Worm (Caenorhabditis elegans): ENCODE data around the gene C07E3.3.
A peak's percentile ranks its signal among the peaks of the same experiment; 100 is the strongest.

C07E3.3 gene

ce11 chrII:10388041-10388706, 30.9 kb upstream of the C07E3.3 start (continued):
- TF ChIP-seq T20F7.1 (GFP tag; optimal IDR thresholded peaks at IDR 0.05), result peak; percentile 57
- peak; percentile 73 for TF ChIP-seq lin-38 (GFP tag; IDR thresholded peaks at IDR 0.05)
- TF ChIP-seq snpc-4 (tag; optimal IDR thresholded peaks at IDR 0.05), result no peak
- peak; percentile 92 for TF ChIP-seq mxl-2 (GFP tag; conservative IDR thresholded peaks at IDR 0.05)
- peak; percentile 44; the same call in 1 of the 2 replicates for TF ChIP-seq vab-7 (GFP tag; IDR thresholded peaks at IDR 0.05)
- peak; percentile 9 for TF ChIP-seq nhr-6 (tag; optimal IDR thresholded peaks at IDR 0.05)
- peak; percentile 53; the same call in 1 of the 2 replicates for TF ChIP-seq arid-1 (GFP tag; conservative IDR thresholded peaks at IDR 0.05)
- TF ChIP-seq aha-1 (tag), result peak; percentile 76
- peak; percentile 21 for TF ChIP-seq zip-2 (tag; optimal IDR thresholded peaks at IDR 0.05)
- peak; percentile 67 for TF ChIP-seq rbr-2 (tag; optimal IDR thresholded peaks at IDR 0.05)
- peak; percentile 99 for TF ChIP-seq R02D3.7 (tag; optimal IDR thresholded peaks at IDR 0.05)
- peak; percentile 74 for TF ChIP-seq dpl-1 (GFP tag; optimal IDR thresholded peaks at IDR 0.05)
- no peak for TF ChIP-seq gei-8 (GFP tag; optimal IDR thresholded peaks at IDR 0.05)
- peak; percentile 77 for TF ChIP-seq hlh-11 (tag; optimal IDR thresholded peaks at IDR 0.05)
- peak; percentile 46 for TF ChIP-seq nhr-48 (tag; optimal IDR thresholded peaks at IDR 0.05)
- TF ChIP-seq tra-1 (GFP tag; IDR thresholded peaks at IDR 0.05), result 0 out of 2 replicates have a peak, but pooled peaks have one; percentile 18
- TF ChIP-seq dve-1 (tag; optimal IDR thresholded peaks at IDR 0.05; ENCODE audit: insufficient read depth), result peak; percentile 87
- TF ChIP-seq mep-1 (tag; optimal IDR thresholded peaks at IDR 0.05), result peak; percentile 93

ce11 chrII:10384680-10385383, 27.5 kb upstream of the C07E3.3 start, which contains the start of gene ztf-27:
Gene ztf-27, plus strand, starts transcription at chrII:10385333.
- TF ChIP-seq php-3 (GFP tag; IDR thresholded peaks at IDR 0.05) (no peak), attf-4 (tag; optimal IDR thresholded peaks at IDR 0.05) (no peak), skn-1 (tag; optimal IDR thresholded peaks at IDR 0.05) (no peak), nhr-41 (GFP tag; IDR thresholded peaks at IDR 0.05) (no peak), lin-38 (GFP tag; IDR thresholded peaks at IDR 0.05) (no peak), aly-2 (tag; optimal IDR thresholded peaks at IDR 0.05) (no peak), fkh-10 (GFP tag; optimal IDR thresholded peaks at IDR 0.05) (no peak), zip-11 (GFP tag; IDR thresholded peaks at IDR 0.05) (no peak), mdl-1 (tag; optimal IDR thresholded peaks at IDR 0.05) (no peak), Y5F2A.4 (GFP tag; optimal IDR thresholded peaks at IDR 0.05) (no peak), F49E8.2 (tag; optimal IDR thresholded peaks at IDR 0.05; ENCODE audit: borderline replicate concordance) (no peak), zip-2 (tag; optimal IDR thresholded peaks at IDR 0.05) (no peak), lir-3 (tag; optimal IDR thresholded peaks at IDR 0.05) (no peak), lim-7 (GFP tag; IDR thresholded peaks at IDR 0.05) (no peak), nhr-6 (tag; optimal IDR thresholded peaks at IDR 0.05) (no peak), dmd-8 (GFP tag; IDR thresholded peaks at IDR 0.05) (no peak), lsy-2 (tag; optimal IDR thresholded peaks at IDR 0.05) (no peak), ztf-11 (tag; optimal IDR thresholded peaks at IDR 0.05) (no peak), rbr-2 (tag; optimal IDR thresholded peaks at IDR 0.05) (peak; percentile 15), hlh-30 (tag; optimal IDR thresholded peaks at IDR 0.05; ENCODE audit: insufficient read depth) (peak; percentile 17), lin-13 (GFP tag; optimal IDR thresholded peaks at IDR 0.05) (no peak), ama-1 (optimal IDR thresholded peaks at IDR 0.05) (no peak), nhr-11 (tag; optimal IDR thresholded peaks at IDR 0.05) (no peak), cey-2 (tag; optimal IDR thresholded peaks at IDR 0.05; ENCODE audit: borderline replicate concordance, insufficient read depth) (no peak), fos-1 (tag; optimal IDR thresholded peaks at IDR 0.05) (no peak), sdz-12 (GFP tag; optimal IDR thresholded peaks at IDR 0.05) (no peak), ceh-82 (tag; optimal IDR thresholded peaks at IDR 0.05) (no peak), ZK337.2 (GFP tag; IDR thresholded peaks at IDR 0.05) (no peak), F44E2.7 (GFP tag; IDR thresholded peaks at IDR 0.05) (no peak), nhr-77 (tag; optimal IDR thresholded peaks at IDR 0.05) (peak; percentile 14), ZK546.5 (tag; optimal IDR thresholded peaks at IDR 0.05) (no peak), pha-4 (GFP tag; IDR thresholded peaks at IDR 0.05) (no peak), pha-4 (tag; optimal IDR thresholded peaks at IDR 0.05) (no peak), gei-8 (GFP tag; optimal IDR thresholded peaks at IDR 0.05) (no peak), tra-1 (GFP tag; IDR thresholded peaks at IDR 0.05) (no peak), nhr-237 (tag; optimal IDR thresholded peaks at IDR 0.05) (no peak), lin-39 (tag; optimal IDR thresholded peaks at IDR 0.05) (no peak)

Data from whole organism, L4 larva.